Worm (Caenorhabditis elegans): ENCODE measurements around the gene tbc-11.

- TF ChIP-seq ceh-82 (tag; optimal IDR thresholded peaks at IDR 0.05) (no peak), lin-15B (tag; optimal IDR thresholded peaks at IDR 0.05) (no peak), ama-1 (optimal IDR thresholded peaks at IDR 0.05) (no peak), ztf-7 (tag; optimal IDR thresholded peaks at IDR 0.05) (no peak), mdl-1 (tag; optimal IDR thresholded peaks at IDR 0.05) (no peak), skn-1 (tag; optimal IDR thresholded peaks at IDR 0.05) (no peak), duxl-1 (tag; optimal IDR thresholded peaks at IDR 0.05; ENCODE audit: poor library complexity) (no peak), daf-16 (GFP tag; optimal IDR thresholded peaks at IDR 0.05) (no peak), daf-16 (tag; optimal IDR thresholded peaks at IDR 0.05) (no peak), fkh-10 (GFP tag; optimal IDR thresholded peaks at IDR 0.05) (no peak), lin-13 (GFP tag; optimal IDR thresholded peaks at IDR 0.05) (no peak), zag-1 (tag; optimal IDR thresholded peaks at IDR 0.05) (no peak), snpc-4 (tag; optimal IDR thresholded peaks at IDR 0.05) (no peak), lin-1 (GFP tag; IDR thresholded peaks at IDR 0.05) (no peak)
These were observed 45.3 kb downstream of the tbc-11 start, which contains the start of gene C44C1.6 for ce11 chrX:970072-970471.
